Fruit fly (Drosophila melanogaster): ENCODE measurements around the gene Imp.

Imp gene

dm6 chrX:10786443-10787097, 37.5 kb downstream of the Imp start, which contains the start of the genes Ant2 and sesB (continued):
- TF ChIP-seq CG33557 (GFP tag; optimal IDR thresholded peaks at IDR 0.05), result no peak
- no peak for TF ChIP-seq ftz-f1 (GFP tag; optimal IDR thresholded peaks at IDR 0.05)
- no peak; the same call in 1 of the 2 replicates for TF ChIP-seq amos (GFP tag; IDR thresholded peaks at IDR 0.05; ENCODE audit: partially characterized antibody)
- TF ChIP-seq CG30431 (GFP tag; optimal IDR thresholded peaks at IDR 0.05), result no peak
- no peak for TF ChIP-seq pan (optimal IDR thresholded peaks at IDR 0.05)
- no peak for TF ChIP-seq pan (GFP tag; optimal IDR thresholded peaks at IDR 0.05 in 1 of 2, IDR thresholded peaks at IDR 0.05 in 1 of 2)
- no peak for TF ChIP-seq Myb (GFP tag; optimal IDR thresholded peaks at IDR 0.05)
- TF ChIP-seq CG12071 (GFP tag; optimal IDR thresholded peaks at IDR 0.05), result no peak
- no peak for TF ChIP-seq grn (GFP tag; optimal IDR thresholded peaks at IDR 0.05)
- TF ChIP-seq GATAe (GFP tag; conservative IDR thresholded peaks at IDR 0.05), result no peak
- peak; percentile 31; the same call in 1 of the 2 replicates for TF ChIP-seq onecut (GFP tag; IDR thresholded peaks at IDR 0.05)
- peak; percentile 18 for TF ChIP-seq Mes4 (GFP tag; optimal IDR thresholded peaks at IDR 0.05)
- no peak for TF ChIP-seq Ada2b (GFP tag; IDR thresholded peaks at IDR 0.05)
- no peak for TF ChIP-seq CG13775 (GFP tag; optimal IDR thresholded peaks at IDR 0.05)
- no peak for TF ChIP-seq CG9876 (GFP tag; optimal IDR thresholded peaks at IDR 0.05)
- TF ChIP-seq CG15601 (tag; optimal IDR thresholded peaks at IDR 0.05), result no peak
- TF ChIP-seq bigmax (GFP tag; optimal IDR thresholded peaks at IDR 0.05), result peak; percentile 30
- peak; percentile 38 for TF ChIP-seq CG17568 (GFP tag; optimal IDR thresholded peaks at IDR 0.05)
- TF ChIP-seq CG10274 (GFP tag; optimal IDR thresholded peaks at IDR 0.05), result no peak
- TF ChIP-seq Oli (tag; optimal IDR thresholded peaks at IDR 0.05), result no peak
- no peak for TF ChIP-seq org-1 (GFP tag; optimal IDR thresholded peaks at IDR 0.05)
- peak; percentile 71 for TF ChIP-seq hbn (GFP tag; IDR thresholded peaks at IDR 0.05; ENCODE audit: partially characterized antibody)
- TF ChIP-seq MTF-1 (GFP tag; optimal IDR thresholded peaks at IDR 0.05; ENCODE audit: borderline replicate concordance), result no peak
- no peak; the same call in 2 of the 3 replicates for TF ChIP-seq zen2 (GFP tag; IDR thresholded peaks at IDR 0.05; ENCODE audit: partially characterized antibody)
- no peak for TF ChIP-seq CG13296 (GFP tag; optimal IDR thresholded peaks at IDR 0.05)
- TF ChIP-seq chinmo (GFP tag; IDR thresholded peaks at IDR 0.05; ENCODE audit: partially characterized antibody), result peak; percentile 39; the same call in 1 of the 4 replicates
- TF ChIP-seq BEAF-32 (GFP tag; optimal IDR thresholded peaks at IDR 0.05), result peak; percentile 81
- TF ChIP-seq trh (GFP tag; optimal IDR thresholded peaks at IDR 0.05), result no peak
- TF ChIP-seq esg (GFP tag; conservative IDR thresholded peaks at IDR 0.05), result no peak
- no peak for TF ChIP-seq CG12155 (GFP tag; optimal IDR thresholded peaks at IDR 0.05)
- no peak for TF ChIP-seq Vsx1 (GFP tag; optimal IDR thresholded peaks at IDR 0.05)
- TF ChIP-seq dpn (GFP tag; optimal IDR thresholded peaks at IDR 0.05), result no peak
- TF ChIP-seq CG34224 (GFP tag; IDR thresholded peaks at IDR 0.05; ENCODE audit: partially characterized antibody), result peak; percentile 43
- TF ChIP-seq zen (tag; optimal IDR thresholded peaks at IDR 0.05), result no peak
- peak; percentile 82 for TF ChIP-seq bbx (GFP tag; IDR thresholded peaks at IDR 0.05; ENCODE audit: partially characterized antibody)
- no peak for TF ChIP-seq CG8281 (tag; optimal IDR thresholded peaks at IDR 0.05)
- peak; percentile 75 for TF ChIP-seq CG13287 (GFP tag; IDR thresholded peaks at IDR 0.05; ENCODE audit: partially characterized antibody)
- no peak for TF ChIP-seq Usf (GFP tag; optimal IDR thresholded peaks at IDR 0.05)
- TF ChIP-seq Atf3 (GFP tag; optimal IDR thresholded peaks at IDR 0.05), result no peak
- TF ChIP-seq Dll (GFP tag; IDR thresholded peaks at IDR 0.05; ENCODE audit: partially characterized antibody), result peak; percentile 80
- TF ChIP-seq crol (GFP tag; IDR thresholded peaks at IDR 0.05), result no peak
- no peak for TF ChIP-seq salm (tag; optimal IDR thresholded peaks at IDR 0.05)
- no peak for TF ChIP-seq hkb (optimal IDR thresholded peaks at IDR 0.05)
- TF ChIP-seq hkb (GFP tag; IDR thresholded peaks at IDR 0.05), result no peak
- no peak for TF ChIP-seq tll (GFP tag; optimal IDR thresholded peaks at IDR 0.05)
- no peak for TF ChIP-seq CG3163 (GFP tag; optimal IDR thresholded peaks at IDR 0.05)
- no peak for TF ChIP-seq CG9932 (GFP tag; IDR thresholded peaks at IDR 0.05)
- TF ChIP-seq cwo (GFP tag; optimal IDR thresholded peaks at IDR 0.05), result no peak
- no peak for TF ChIP-seq CG12769 (tag; optimal IDR thresholded peaks at IDR 0.05)
